Worm (Caenorhabditis elegans): ENCODE results near the gene ZC196.3.

DNA sequence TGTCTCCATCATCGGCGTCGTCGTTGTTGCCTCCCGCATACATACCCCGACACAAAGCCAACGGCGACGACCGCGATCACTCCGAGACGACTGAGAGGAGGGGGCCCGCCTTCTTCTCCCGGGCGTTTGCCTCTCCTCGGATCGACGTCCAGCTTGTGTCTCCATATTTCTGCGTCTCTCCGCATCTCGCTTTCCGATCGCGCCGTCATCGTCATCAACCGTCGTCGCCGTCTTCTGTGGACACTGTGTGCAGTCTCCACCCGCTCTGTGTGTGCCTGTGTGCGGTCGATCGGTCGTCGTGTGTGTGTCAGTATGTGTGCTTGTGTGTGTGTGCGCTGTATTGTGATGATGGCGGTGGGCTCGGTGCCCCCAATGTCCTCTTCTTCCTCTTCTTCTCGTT, 49.1 kb downstream of the ZC196.3 start:
- no peak for TF ChIP-seq sptf-2 (GFP tag; optimal IDR thresholded peaks at IDR 0.05)
- TF ChIP-seq hlh-26 (GFP tag; conservative IDR thresholded peaks at IDR 0.05), result no peak
- no peak for TF ChIP-seq Y53F4B.3 (GFP tag; IDR thresholded peaks at IDR 0.05)
- no peak for TF ChIP-seq Y79H2A.3 (GFP tag; conservative IDR thresholded peaks at IDR 0.05)
